Worm (Caenorhabditis elegans) whole organism, L4 larva: ENCODE measurements around the gene F15B9.11.
A peak's percentile ranks its signal among the peaks of the same experiment; 100 is the strongest.

Source experiments
- F49E8.2 ChIP-seq: sonication (generic microtip); optimal IDR thresholded peaks from 2 replicates; lab custom pipeline; 2016; ENCODE audit warnings: missing compliant biosample characterization, mild to moderate bottlenecking, missing genetic modification characterization, borderline replicate concordance
- R02D3.7 ChIP-seq: fragments of 150-350 bp; sonication (generic microtip); optimal IDR thresholded peaks from 3 replicates; lab custom pipeline; 2014; ENCODE audit warnings: missing biosample characterization, missing genetic modification characterization
- Y48G9A.11 ChIP-seq: fragments of 200-800 bp; sonication (Bioruptor generic); IDR thresholded peaks from 2 replicates; pipeline ENCODE4 v1.3.6; 2022; ENCODE audit warnings: missing genetic modification reagents, missing genetic modification characterization, missing compliant biosample characterization
- Y75B8A.6 ChIP-seq: fragments of 200-800 bp; sonication (Bioruptor generic); IDR thresholded peaks from 2 replicates; pipeline ENCODE4 v1.3.6; 2022; ENCODE audit warnings: missing genetic modification reagents, missing genetic modification characterization, missing compliant biosample characterization
- ZK337.2 ChIP-seq: fragments of 200-800 bp; sonication (Bioruptor generic); IDR thresholded peaks from 2 replicates; pipeline ENCODE4 v1.3.6; 2022; ENCODE audit warnings: missing genetic modification reagents, missing genetic modification characterization, missing compliant biosample characterization
- aha-1 ChIP-seq: fragments of 150-350 bp; peaks from one replicate; lab custom pipeline; 2014; ENCODE audit warnings: missing biosample characterization, missing genetic modification characterization
- ama-1 ChIP-seq: fragments of 150-350 bp; optimal IDR thresholded peaks from 2 replicates; lab custom pipeline; 2014; ENCODE audit warnings: inconsistent platforms, mixed read lengths
- ceh-28 ChIP-seq: fragments of 150-350 bp; optimal IDR thresholded peaks from 2 replicates; lab custom pipeline; 2014; ENCODE audit warnings: missing biosample characterization, missing genetic modification reagents, missing genetic modification characterization
- ceh-32 ChIP-seq: sonication (generic microtip); optimal IDR thresholded peaks from 2 replicates; lab custom pipeline; 2016; ENCODE audit warnings: mild to moderate bottlenecking, missing genetic modification characterization, missing compliant biosample characterization; ENCODE audit not compliant: poor library complexity
- ceh-44 ChIP-seq: fragments of 200-800 bp; sonication (Bioruptor generic); IDR thresholded peaks from 2 replicates; pipeline ENCODE4 v1.3.6; 2022; ENCODE audit warnings: missing genetic modification reagents, missing genetic modification characterization, missing compliant biosample characterization
- ceh-62 ChIP-seq: sonication (generic microtip); optimal IDR thresholded peaks from 2 replicates; lab custom pipeline; 2017; ENCODE audit warnings: missing biosample characterization, missing genetic modification characterization
- ces-1 ChIP-seq: fragments of 150-350 bp; sonication (generic microtip); optimal IDR thresholded peaks from 4 replicates; lab custom pipeline; 2014; ENCODE audit warnings: missing biosample characterization, missing genetic modification reagents, missing genetic modification characterization
- daf-16 ChIP-seq, 3 experiments: sonication (generic microtip); optimal IDR thresholded peaks; 2 replicates each; lab custom pipeline; 2016 to 2017; ENCODE audit warnings: missing genetic modification characterization in 3 of 3, missing genetic modification reagents in 3 of 3, mild to moderate bottlenecking in 2 of 3, missing compliant biosample characterization in 2 of 3, missing biosample characterization in 1 of 3, moderate library complexity in 1 of 3
- daf-19 ChIP-seq: fragments of 200-800 bp; sonication (Bioruptor generic); conservative IDR thresholded peaks from 2 replicates; pipeline ENCODE4 v1.3.6; 2022; ENCODE audit warnings: missing genetic modification characterization, missing compliant biosample characterization
- dmd-9 ChIP-seq: fragments of 200-800 bp; sonication (Bioruptor generic); IDR thresholded peaks from 2 replicates; pipeline ENCODE4 v1.3.6; 2022; ENCODE audit warnings: missing genetic modification reagents, missing genetic modification characterization, missing compliant biosample characterization
- duxl-1 ChIP-seq: sonication (generic microtip); optimal IDR thresholded peaks from 2 replicates; lab custom pipeline; 2016; ENCODE audit warnings: mild to moderate bottlenecking, missing genetic modification characterization, moderate library complexity, missing compliant biosample characterization; ENCODE audit not compliant: poor library complexity
- dve-1 ChIP-seq: sonication (generic microtip); optimal IDR thresholded peaks from 2 replicates; lab custom pipeline; 2017; ENCODE audit warnings: antibody characterized with exemption, mild to moderate bottlenecking, missing genetic modification characterization, missing compliant biosample characterization; ENCODE audit not compliant: insufficient read depth
- egl-27 ChIP-seq: sonication (generic microtip); optimal IDR thresholded peaks from 3 replicates; lab custom pipeline; 2017; ENCODE audit warnings: missing biosample characterization, missing genetic modification reagents, missing genetic modification characterization
- hif-1 ChIP-seq, 2 experiments: sonication (generic microtip); optimal IDR thresholded peaks; 2 replicates each; lab custom pipeline; 2016 to 2017; ENCODE audit warnings: missing compliant biosample characterization in 2 of 2, missing genetic modification characterization in 2 of 2, missing genetic modification reagents in 2 of 2, missing genotype in 2 of 2, mild to moderate bottlenecking in 1 of 2
- hlh-11 ChIP-seq: fragments of 200-800 bp; sonication (Bioruptor generic); optimal IDR thresholded peaks from 2 replicates; lab custom pipeline; 2018; ENCODE audit warnings: mild to moderate bottlenecking, missing genetic modification characterization, missing compliant biosample characterization
- hmg-1.1 ChIP-seq: fragments of 200-800 bp; sonication (Bioruptor generic); IDR thresholded peaks from 2 replicates; pipeline ENCODE4 v1.3.6; 2022; ENCODE audit warnings: missing genetic modification reagents, missing genetic modification characterization, missing compliant biosample characterization
- lin-13 ChIP-seq: fragments of 150-350 bp; optimal IDR thresholded peaks from 2 replicates; lab custom pipeline; 2014; ENCODE audit warnings: missing biosample characterization, missing genetic modification reagents, missing genetic modification characterization
- lin-15B ChIP-seq: fragments of 150-350 bp; sonication (generic microtip); optimal IDR thresholded peaks from 3 replicates; lab custom pipeline; 2014; ENCODE audit warnings: missing biosample characterization, missing genetic modification characterization
- lin-29 ChIP-seq: fragments of 200-800 bp; sonication (Bioruptor generic); IDR thresholded peaks from 2 replicates; pipeline ENCODE4 v1.3.6; 2022; ENCODE audit warnings: missing genetic modification reagents, missing genetic modification characterization, missing compliant biosample characterization
- lir-3 ChIP-seq: sonication (generic microtip); optimal IDR thresholded peaks from 2 replicates; lab custom pipeline; 2016; ENCODE audit warnings: mild to moderate bottlenecking, missing genetic modification characterization, missing compliant biosample characterization
- mdt-29 ChIP-seq: fragments of 200-800 bp; sonication (Bioruptor generic); IDR thresholded peaks from 2 replicates; pipeline ENCODE4 v1.3.6; 2022; ENCODE audit warnings: missing genetic modification reagents, missing genetic modification characterization, missing compliant biosample characterization
- mxl-2 ChIP-seq: fragments of 200-800 bp; sonication (Bioruptor generic); conservative IDR thresholded peaks from 2 replicates; pipeline ENCODE4 v1.3.6; 2022; ENCODE audit warnings: missing genetic modification reagents, missing genetic modification characterization, missing compliant biosample characterization
- nhr-102 ChIP-seq: sonication (generic microtip); optimal IDR thresholded peaks from 2 replicates; lab custom pipeline; 2016; ENCODE audit warnings: mild to moderate bottlenecking, missing genetic modification characterization, moderate library complexity, missing compliant biosample characterization
- nhr-111 ChIP-seq: fragments of 200-800 bp; sonication (Bioruptor generic); optimal IDR thresholded peaks from 2 replicates; lab custom pipeline; 2018; ENCODE audit warnings: mild to moderate bottlenecking, missing genetic modification characterization, missing compliant biosample characterization
- nhr-28 ChIP-seq: fragments of 150-350 bp; optimal IDR thresholded peaks from 2 replicates; lab custom pipeline; 2014; ENCODE audit warnings: missing biosample characterization, missing genetic modification characterization
- nhr-48 ChIP-seq: sonication (generic microtip); optimal IDR thresholded peaks from 2 replicates; lab custom pipeline; 2016; ENCODE audit warnings: mild to moderate bottlenecking, missing genetic modification characterization, missing compliant biosample characterization
- saeg-2 ChIP-seq: fragments of 200-800 bp; sonication (Bioruptor generic); IDR thresholded peaks from 2 replicates; pipeline ENCODE4 v1.3.6; 2022; ENCODE audit warnings: missing genetic modification reagents, missing genetic modification characterization, missing compliant biosample characterization
- snpc-1.2 ChIP-seq: fragments of 200-800 bp; sonication (Bioruptor generic); IDR thresholded peaks from 2 replicates; pipeline ENCODE4 v1.3.6; 2022; ENCODE audit warnings: missing genetic modification reagents, missing genetic modification characterization, missing compliant biosample characterization
- spr-1 ChIP-seq: sonication (generic microtip); optimal IDR thresholded peaks from 2 replicates; lab custom pipeline; 2016; ENCODE audit warnings: mild to moderate bottlenecking, missing genetic modification characterization, missing compliant biosample characterization
- tag-97 ChIP-seq: fragments of 200-800 bp; sonication (Bioruptor generic); IDR thresholded peaks from 2 replicates; pipeline ENCODE4 v1.3.6; 2022; ENCODE audit warnings: missing genetic modification characterization, missing compliant biosample characterization
- tra-1 ChIP-seq: fragments of 200-800 bp; sonication (Bioruptor generic); IDR thresholded peaks from 2 replicates; pipeline ENCODE4 v1.3.6; 2022; ENCODE audit warnings: missing genetic modification reagents, missing genetic modification characterization, missing compliant biosample characterization
- unc-62 ChIP-seq, 3 experiments: fragments of 150-350 bp in 1 of 3; sonication (generic microtip); optimal IDR thresholded peaks in 2 of 3; peaks in 1 of 3; 1 replicate in 1 of 3; 2 replicates in 2 of 3; lab custom pipeline; 2014 to 2017; ENCODE audit warnings: missing biosample characterization in 3 of 3, missing genetic modification characterization in 3 of 3, missing genetic modification reagents in 3 of 3, missing genotype in 1 of 3
- zip-11 ChIP-seq: fragments of 200-800 bp; sonication (Bioruptor generic); IDR thresholded peaks from 2 replicates; pipeline ENCODE4 v1.3.6; 2022; ENCODE audit warnings: missing genetic modification characterization, missing compliant biosample characterization

Gene F15B9.11

ce11 chrV:13020014-13020413 lies 27.3 kb upstream of the F15B9.11 start:
- TF ChIP-seq zip-11 (no peak), unc-62 (GFP tag; optimal IDR thresholded peaks at IDR 0.05 in 1 of 2; lab: Kevin White, UChicago) (no peak), unc-62 (tag; optimal IDR thresholded peaks at IDR 0.05; lab: Kevin White, UChicago) (no peak), ces-1 (GFP tag; lab: Kevin White, UChicago) (peak; percentile 86)

ce11 chrV:13018761-13019160 lies 26.1 kb upstream of the F15B9.11 start, which contains the start of gene fmi-1:
fmi-1 (plus strand) TSS chrV:13019061.
- TF ChIP-seq egl-27 (tag; lab: Kevin White, UChicago) (no peak), aha-1 (tag; lab: Kevin White, UChicago) (peak; percentile 49)

- TF ChIP-seq aha-1 (tag; lab: Kevin White, UChicago), result peak; percentile 65
- TF ChIP-seq mxl-2 (GFP tag; lab: Robert Waterston, UW), result no peak
- TF ChIP-seq, all 104 proteins: peak for 1
Observed at ce11 chrV:13018233-13018632, 25.5 kb upstream of the F15B9.11 start.

ce11 chrV:13013844-13014243 lies 21.1 kb upstream of the F15B9.11 start, which contains the start of gene F15B9.6:
F15B9.6 (plus strand) TSS chrV:13014144.
- no peak for TF ChIP-seq nhr-102 (tag; lab: Kevin White, UChicago)
- TF ChIP-seq ces-1 (GFP tag; lab: Kevin White, UChicago), result no peak
- TF ChIP-seq dve-1 (tag; lab: Kevin White, UChicago), result no peak
- no peak for TF ChIP-seq ama-1
- no peak for TF ChIP-seq R02D3.7 (tag; lab: Kevin White, UChicago)
- TF ChIP-seq daf-19 (GFP tag; lab: Robert Waterston, UW), result no peak
- TF ChIP-seq snpc-1.2, result no peak
- TF ChIP-seq nhr-111 (GFP tag; lab: Kevin White, UChicago), result no peak
- TF ChIP-seq lin-15B (tag; lab: Kevin White, UChicago), result no peak
- no peak for TF ChIP-seq dmd-9 (GFP tag; lab: Robert Waterston, UW)
- no peak for TF ChIP-seq mdt-29 (GFP tag; lab: Robert Waterston, UW)
- no peak for TF ChIP-seq F49E8.2 (tag; lab: Kevin White, UChicago)

ce11 chrV:13013158-13013557 lies 20.5 kb upstream of the F15B9.11 start, which contains the start of gene try-10:
try-10 (minus strand) TSS chrV:13013258.
- TF ChIP-seq nhr-111 (GFP tag; lab: Kevin White, UChicago) (no peak), ZK337.2 (GFP tag; lab: Robert Waterston, UW) (no peak)

- TF ChIP-seq lin-13, result no peak
- TF ChIP-seq snpc-1.2, result no peak
- no peak for TF ChIP-seq hmg-1.1 (GFP tag; lab: Robert Waterston, UW)
- TF ChIP-seq daf-16 (GFP tag; optimal IDR thresholded peaks at IDR 0.05; lab: Kevin White, UChicago), result peak in 1 of 2 experiments; percentile 53
- TF ChIP-seq daf-16 (tag; optimal IDR thresholded peaks at IDR 0.05; lab: Kevin White, UChicago), result peak; percentile 89
- TF ChIP-seq Y75B8A.6 (GFP tag; lab: Robert Waterston, UW), result no peak
- no peak for TF ChIP-seq lin-29 (GFP tag; lab: Robert Waterston, UW)
- TF ChIP-seq ceh-62 (tag; lab: Kevin White, UChicago), result no peak
- TF ChIP-seq Y48G9A.11 (GFP tag; lab: Robert Waterston, UW), result no peak
- peak; percentile 37; the same call in 1 of the 2 replicates for TF ChIP-seq saeg-2 (GFP tag; lab: Robert Waterston, UW)
- no peak for TF ChIP-seq spr-1 (tag; lab: Kevin White, UChicago)
- TF ChIP-seq tra-1 (GFP tag; lab: Robert Waterston, UW), result peak; percentile 59; the same call in 1 of the 2 replicates
- no peak for TF ChIP-seq tag-97 (GFP tag; lab: Robert Waterston, UW)
- TF ChIP-seq hlh-11 (tag; lab: Kevin White, UChicago), result peak; percentile 80
- TF ChIP-seq nhr-48, result peak; percentile 69
- no peak for TF ChIP-seq dmd-9 (GFP tag; lab: Robert Waterston, UW)
- TF ChIP-seq ceh-32 (tag; lab: Kevin White, UChicago), result no peak
- no peak for TF ChIP-seq duxl-1 (tag; lab: Kevin White, UChicago)
- no peak for TF ChIP-seq nhr-111 (GFP tag; lab: Kevin White, UChicago)
- no peak for TF ChIP-seq F49E8.2 (tag; lab: Kevin White, UChicago)
- no peak for TF ChIP-seq ceh-44 (GFP tag; lab: Robert Waterston, UW)
- TF ChIP-seq mdt-29 (GFP tag; lab: Robert Waterston, UW), result no peak
- peak; percentile 36 for TF ChIP-seq nhr-28 (tag; lab: Kevin White, UChicago)
- no peak for TF ChIP-seq hif-1 (tag; optimal IDR thresholded peaks at IDR 0.05; lab: Kevin White, UChicago)
- TF ChIP-seq lir-3, result no peak
- TF ChIP-seq daf-19 (GFP tag; lab: Robert Waterston, UW), result no peak
- no peak for TF ChIP-seq ceh-28 (tag; lab: Kevin White, UChicago)
- no peak for TF ChIP-seq aha-1 (tag; lab: Kevin White, UChicago)
Observed at ce11 chrV:13011904-13012303, 19.2 kb upstream of the F15B9.11 start.
